Fruit fly (Drosophila melanogaster) whole organism, adult: ENCODE data around the gene milt.

ENCODE experiments used
- CG11617 ChIP-seq: fragments of 200-800 bp; sonication (Bioruptor generic); optimal IDR thresholded peaks from 2 replicates; lab custom pipeline; 2017; ENCODE audit warnings: mild to moderate bottlenecking, missing biosample characterization, missing genetic modification reagents, missing genetic modification characterization
- CG12768 ChIP-seq: fragments of 200-800 bp; sonication (Bioruptor generic); optimal IDR thresholded peaks from 2 replicates; lab custom pipeline; 2017; ENCODE audit warnings: missing biosample characterization, missing genetic modification characterization, mild to moderate bottlenecking, moderate library complexity, missing genetic modification reagents
- CG14711 ChIP-seq: fragments of 200-800 bp; sonication (Bioruptor generic); optimal IDR thresholded peaks from 2 replicates; lab custom pipeline; 2018; ENCODE audit warnings: missing biosample characterization, mild to moderate bottlenecking, missing genetic modification characterization, moderate library complexity
- CG1620 ChIP-seq: fragments of 200-800 bp; sonication (Bioruptor generic); optimal IDR thresholded peaks from 2 replicates; lab custom pipeline; 2016; ENCODE audit warnings: missing biosample characterization, missing genetic modification characterization
- CG33017 ChIP-seq: fragments of 200-800 bp; sonication (Bioruptor generic); optimal IDR thresholded peaks from 2 replicates; lab custom pipeline; 2018; ENCODE audit warnings: missing biosample characterization, mild to moderate bottlenecking, missing genetic modification characterization, moderate library complexity
- CG5204 ChIP-seq: fragments of 200-800 bp; sonication (Bioruptor generic); optimal IDR thresholded peaks from 2 replicates; lab custom pipeline; 2016; ENCODE audit warnings: missing biosample characterization, missing genetic modification characterization
- CG7045 ChIP-seq: fragments of 200-800 bp; sonication (Bioruptor generic); optimal IDR thresholded peaks from 2 replicates; lab custom pipeline; 2017; ENCODE audit warnings: missing biosample characterization, mild to moderate bottlenecking, missing genetic modification characterization
- CG7101 ChIP-seq: fragments of 200-800 bp; sonication (Bioruptor generic); optimal IDR thresholded peaks from 2 replicates; lab custom pipeline; 2018; ENCODE audit warnings: missing biosample characterization, mild to moderate bottlenecking, missing genetic modification characterization, moderate library complexity
- Clk ChIP-seq: fragments of 200-800 bp; sonication (Bioruptor generic); optimal IDR thresholded peaks from 2 replicates; lab custom pipeline; 2017; ENCODE audit warnings: missing biosample characterization, missing genetic modification characterization
- Crg-1 ChIP-seq: fragments of 200-800 bp; sonication (Bioruptor generic); optimal IDR thresholded peaks from 2 replicates; lab custom pipeline; 2016; ENCODE audit warnings: missing biosample characterization, missing genetic modification characterization
- Hr96 ChIP-seq: fragments of 200-800 bp; sonication (Bioruptor generic); optimal IDR thresholded peaks from 2 replicates; lab custom pipeline; 2016; ENCODE audit warnings: missing biosample characterization, missing genetic modification characterization
- Mnt ChIP-seq: fragments of 200-800 bp; sonication (Bioruptor generic); optimal IDR thresholded peaks from 2 replicates; lab custom pipeline; 2016; ENCODE audit warnings: missing biosample characterization, mild to moderate bottlenecking, missing genetic modification characterization
- bab1 ChIP-seq: fragments of 200-800 bp; sonication (Bioruptor generic); optimal IDR thresholded peaks from 3 replicates; lab custom pipeline; 2019; ENCODE audit warnings: missing biosample characterization, mild to moderate bottlenecking, missing genetic modification characterization, moderate library complexity
- cic ChIP-seq: fragments of 200-800 bp; sonication (Bioruptor generic); optimal IDR thresholded peaks from 2 replicates; lab custom pipeline; 2017; ENCODE audit warnings: missing biosample characterization, mild to moderate bottlenecking, missing genetic modification characterization, moderate library complexity
- cnc ChIP-seq, 2 experiments: fragments of >200 bp; optimal IDR thresholded peaks; 2 replicates each; lab custom pipeline; 2017
- kay ChIP-seq: fragments of 200-800 bp; sonication (Bioruptor generic); peaks from one replicate; lab custom pipeline; 2016; ENCODE audit warnings: missing biosample characterization, missing genetic modification characterization, borderline replicate concordance
- ovo ChIP-seq: fragments of 200-800 bp; sonication (Bioruptor generic); optimal IDR thresholded peaks from 2 replicates; lab custom pipeline; 2016; ENCODE audit warnings: missing biosample characterization, missing genetic modification characterization
- pad ChIP-seq: fragments of 200-800 bp; sonication (Bioruptor generic); optimal IDR thresholded peaks from 3 replicates; lab custom pipeline; 2017; ENCODE audit warnings: missing biosample characterization, missing genetic modification characterization, mild to moderate bottlenecking, moderate library complexity, missing genetic modification reagents
- tj ChIP-seq: fragments of 200-800 bp; sonication (Bioruptor generic); optimal IDR thresholded peaks from 3 replicates; lab custom pipeline; 2017; ENCODE audit warnings: missing biosample characterization, mild to moderate bottlenecking, missing genetic modification characterization, moderate library complexity
- toe ChIP-seq: fragments of 200-800 bp; sonication (Bioruptor generic); optimal IDR thresholded peaks from 2 replicates; lab custom pipeline; 2016; ENCODE audit warnings: missing biosample characterization, missing genetic modification characterization

The milt gene

DNA sequence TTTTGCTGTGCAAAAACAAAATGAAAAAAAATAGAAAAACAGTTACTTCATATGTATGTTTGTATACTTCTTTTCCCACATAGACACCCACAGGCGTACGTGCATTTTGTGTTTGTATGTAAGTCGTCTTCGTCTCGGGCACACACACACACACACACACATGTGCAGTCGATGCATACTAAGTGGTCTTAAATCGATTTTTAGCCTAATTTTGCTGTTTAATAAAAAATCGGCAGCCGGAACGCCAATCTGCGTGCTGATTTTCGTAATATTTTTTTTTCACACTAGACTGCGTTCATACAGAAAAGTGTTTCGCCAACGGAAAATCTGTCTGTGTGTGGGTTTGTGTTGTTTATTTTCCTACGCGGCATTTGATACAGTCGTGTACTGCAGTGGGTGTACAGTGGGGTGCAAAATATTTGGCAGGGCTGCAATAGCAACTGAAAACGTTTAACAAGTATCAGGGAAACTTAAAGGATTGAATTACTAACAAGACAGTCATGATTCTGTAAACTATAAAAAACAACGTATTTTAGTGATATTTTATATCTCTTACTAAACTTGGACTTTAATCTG, 4.4 kb upstream of the milt start:
- TF ChIP-seq CG1620, result peak; percentile 62
- TF ChIP-seq ovo (GFP tag; lab: Kevin White, UChicago), result peak; percentile 3
- peak; percentile 39 for TF ChIP-seq CG7101 (tag; lab: Kevin White, UChicago)
- TF ChIP-seq Hr96 (GFP tag; lab: Kevin White, UChicago), result peak; percentile 45
- TF ChIP-seq kay (GFP tag; lab: Kevin White, UChicago), result peak; percentile 84
- peak; percentile 64 for TF ChIP-seq CG11617 (GFP tag; lab: Kevin White, UChicago)
- peak; percentile 41 for TF ChIP-seq CG12768 (GFP tag; lab: Kevin White, UChicago)
- TF ChIP-seq tj, result peak; percentile 40
- TF ChIP-seq Mnt (GFP tag; lab: Kevin White, UChicago), result peak; percentile 73
- TF ChIP-seq CG7045 (GFP tag; lab: Kevin White, UChicago), result peak; percentile 54
- no peak for TF ChIP-seq CG14711
- TF ChIP-seq cnc (optimal IDR thresholded peaks at IDR 0.05; lab: Kevin White, UChicago), result no peak
- TF ChIP-seq Crg-1 (GFP tag; lab: Kevin White, UChicago), result no peak
- TF ChIP-seq pad (GFP tag; lab: Kevin White, UChicago), result peak; percentile 14
- peak; percentile 79 for TF ChIP-seq cic
- peak; percentile 34 for TF ChIP-seq bab1 (GFP tag; lab: Kevin White, UChicago)
- peak; percentile 53 for TF ChIP-seq CG33017 (tag; lab: Kevin White, UChicago)
- no peak for TF ChIP-seq CG5204 (GFP tag; lab: Kevin White, UChicago)
- peak; percentile 33 for TF ChIP-seq Clk (GFP tag; lab: Kevin White, UChicago)
- TF ChIP-seq toe (GFP tag; lab: Kevin White, UChicago), result no peak

DNA sequence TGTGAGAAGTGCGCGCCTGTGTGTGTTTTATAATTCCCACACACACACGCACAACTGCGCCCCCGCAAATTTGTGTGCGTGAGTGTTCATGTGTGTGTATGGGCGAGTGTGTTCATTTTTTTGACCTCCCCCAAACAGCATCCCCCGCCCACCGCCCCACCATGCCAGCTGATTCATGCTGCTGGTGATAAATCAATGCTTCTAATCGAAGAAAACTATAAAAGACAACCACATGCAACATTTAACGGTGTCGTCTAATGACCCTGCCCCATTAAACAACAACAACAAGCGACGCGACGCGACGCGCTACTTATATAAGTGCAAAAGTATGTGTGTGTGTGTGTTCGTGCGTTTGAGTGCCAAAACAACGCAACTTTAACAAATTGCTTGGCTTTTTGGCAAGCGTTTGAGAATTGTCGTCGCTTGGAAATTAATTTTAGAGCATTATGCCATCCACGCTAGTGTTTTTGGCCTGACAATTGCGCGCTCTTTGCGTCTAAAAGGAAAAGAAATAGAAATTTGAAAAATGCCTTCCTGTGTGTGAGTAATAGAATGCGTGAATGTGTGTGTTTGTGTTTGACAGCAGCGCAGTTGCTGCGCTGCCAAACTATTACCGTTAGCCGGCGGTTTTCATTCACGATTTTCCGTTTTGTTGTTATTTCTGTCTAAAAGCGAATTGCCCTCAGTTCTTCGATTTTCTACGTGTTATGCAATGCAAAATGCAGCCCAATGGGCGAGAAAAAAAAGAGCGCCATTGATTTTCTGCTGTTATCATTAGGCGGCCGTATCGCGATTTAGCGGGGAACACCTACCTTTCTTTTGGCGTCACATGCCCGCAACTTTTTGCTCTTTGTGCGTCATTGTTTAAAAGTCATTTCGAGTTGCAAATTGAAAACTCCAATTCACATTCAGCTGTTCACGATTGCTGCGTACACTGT, 1.1 kb downstream of the milt start:
- TF ChIP-seq Mnt (GFP tag; lab: Kevin White, UChicago) (no peak), cic (peak; percentile 1), pad (GFP tag; lab: Kevin White, UChicago) (no peak), CG7101 (tag; lab: Kevin White, UChicago) (no peak), CG11617 (GFP tag; lab: Kevin White, UChicago) (no peak), ovo (GFP tag; lab: Kevin White, UChicago) (peak; percentile 50), Clk (GFP tag; lab: Kevin White, UChicago) (no peak), Crg-1 (GFP tag; lab: Kevin White, UChicago) (no peak)

DNA sequence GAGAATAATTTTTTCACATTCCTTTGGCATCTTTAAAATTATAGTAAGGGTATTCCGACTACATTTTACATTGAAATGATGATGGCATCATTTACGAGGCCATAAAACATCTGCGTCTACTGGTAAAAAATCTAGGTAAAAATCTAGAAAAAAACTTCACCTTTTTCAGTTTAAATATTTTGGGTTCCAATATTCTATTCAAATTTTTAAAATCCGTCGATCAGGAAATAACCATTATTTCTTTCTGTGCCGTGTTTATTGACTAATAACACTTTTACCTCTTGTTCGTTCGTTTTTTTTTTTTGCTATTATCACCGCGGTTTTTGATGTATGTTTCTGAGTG, 1.7 kb downstream of the milt start:
- TF ChIP-seq bab1 (GFP tag; lab: Kevin White, UChicago) (peak; percentile 43), cnc (optimal IDR thresholded peaks at IDR 0.05; lab: Kevin White, UChicago) (no peak), Hr96 (GFP tag; lab: Kevin White, UChicago) (no peak), cic (no peak), Crg-1 (GFP tag; lab: Kevin White, UChicago) (peak; percentile 47), CG33017 (tag; lab: Kevin White, UChicago) (peak; percentile 54), pad (GFP tag; lab: Kevin White, UChicago) (no peak), CG7045 (GFP tag; lab: Kevin White, UChicago) (no peak), Clk (GFP tag; lab: Kevin White, UChicago) (no peak), CG7101 (tag; lab: Kevin White, UChicago) (peak; percentile 57), CG5204 (GFP tag; lab: Kevin White, UChicago) (no peak), kay (GFP tag; lab: Kevin White, UChicago) (peak; percentile 62), CG12768 (GFP tag; lab: Kevin White, UChicago) (peak; percentile 52), tj (peak; percentile 41), CG14711 (peak; percentile 26), toe (GFP tag; lab: Kevin White, UChicago) (no peak), CG11617 (GFP tag; lab: Kevin White, UChicago) (peak; percentile 66), Mnt (GFP tag; lab: Kevin White, UChicago) (peak; percentile 28)

DNA sequence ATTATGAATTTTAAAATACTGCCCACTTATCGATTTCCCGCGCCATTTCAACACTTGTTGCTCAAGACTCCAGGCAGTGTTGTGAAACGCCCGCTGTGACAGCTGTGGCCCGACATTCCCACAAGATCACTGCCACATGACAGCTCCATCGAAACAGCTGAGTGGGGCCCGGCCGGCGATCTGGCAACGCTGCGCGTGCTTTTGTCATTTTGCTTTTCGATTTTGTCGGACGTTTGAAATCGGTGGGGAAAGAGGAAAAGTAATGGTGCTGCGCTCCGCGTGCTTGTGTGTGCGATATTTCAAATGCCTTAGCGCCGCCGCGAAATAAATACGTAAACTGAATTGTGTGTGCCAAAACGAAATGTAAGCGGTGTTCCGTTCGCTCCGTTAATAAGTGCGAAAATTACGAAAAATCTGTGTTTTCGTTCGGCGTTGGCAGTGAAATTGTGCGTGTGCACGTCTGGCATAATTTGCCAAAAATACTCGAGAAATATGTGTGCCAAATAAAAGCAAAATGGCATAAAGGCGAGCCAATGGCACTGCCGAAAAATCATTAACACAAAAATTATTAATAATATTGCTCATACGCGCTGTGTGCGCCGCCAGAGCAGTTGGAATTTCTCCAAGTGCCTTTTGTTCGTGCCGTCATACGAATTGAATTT, 4.7 kb downstream of the milt start:
- peak; percentile 81 for TF ChIP-seq bab1 (GFP tag; lab: Kevin White, UChicago)
- TF ChIP-seq toe (GFP tag; lab: Kevin White, UChicago), result no peak
- peak; percentile 20 for TF ChIP-seq CG33017 (tag; lab: Kevin White, UChicago)
- TF ChIP-seq Hr96 (GFP tag; lab: Kevin White, UChicago), result peak; percentile 11
- TF ChIP-seq CG11617 (GFP tag; lab: Kevin White, UChicago), result peak; percentile 57
- TF ChIP-seq CG7101 (tag; lab: Kevin White, UChicago), result peak; percentile 78
- TF ChIP-seq CG14711, result peak; percentile 33
- peak; percentile 96 for TF ChIP-seq Mnt (GFP tag; lab: Kevin White, UChicago)
- TF ChIP-seq CG7045 (GFP tag; lab: Kevin White, UChicago), result peak; percentile 40
- peak; percentile 74 for TF ChIP-seq CG1620
- TF ChIP-seq Clk (GFP tag; lab: Kevin White, UChicago), result peak; percentile 63
- TF ChIP-seq kay (GFP tag; lab: Kevin White, UChicago), result no peak
- peak; percentile 92 for TF ChIP-seq Crg-1 (GFP tag; lab: Kevin White, UChicago)
- peak; percentile 4 for TF ChIP-seq CG12768 (GFP tag; lab: Kevin White, UChicago)
- TF ChIP-seq cic, result peak; percentile 84
- peak; percentile 67 for TF ChIP-seq pad (GFP tag; lab: Kevin White, UChicago)
- peak; percentile 59 for TF ChIP-seq ovo (GFP tag; lab: Kevin White, UChicago)
- TF ChIP-seq CG5204 (GFP tag; lab: Kevin White, UChicago), result no peak
- TF ChIP-seq cnc (optimal IDR thresholded peaks at IDR 0.05; lab: Kevin White, UChicago), result no peak
- TF ChIP-seq tj, result peak; percentile 65
